Worm (Caenorhabditis elegans): ENCODE data around the gene pdf-1.

Gene pdf-1

DNA sequence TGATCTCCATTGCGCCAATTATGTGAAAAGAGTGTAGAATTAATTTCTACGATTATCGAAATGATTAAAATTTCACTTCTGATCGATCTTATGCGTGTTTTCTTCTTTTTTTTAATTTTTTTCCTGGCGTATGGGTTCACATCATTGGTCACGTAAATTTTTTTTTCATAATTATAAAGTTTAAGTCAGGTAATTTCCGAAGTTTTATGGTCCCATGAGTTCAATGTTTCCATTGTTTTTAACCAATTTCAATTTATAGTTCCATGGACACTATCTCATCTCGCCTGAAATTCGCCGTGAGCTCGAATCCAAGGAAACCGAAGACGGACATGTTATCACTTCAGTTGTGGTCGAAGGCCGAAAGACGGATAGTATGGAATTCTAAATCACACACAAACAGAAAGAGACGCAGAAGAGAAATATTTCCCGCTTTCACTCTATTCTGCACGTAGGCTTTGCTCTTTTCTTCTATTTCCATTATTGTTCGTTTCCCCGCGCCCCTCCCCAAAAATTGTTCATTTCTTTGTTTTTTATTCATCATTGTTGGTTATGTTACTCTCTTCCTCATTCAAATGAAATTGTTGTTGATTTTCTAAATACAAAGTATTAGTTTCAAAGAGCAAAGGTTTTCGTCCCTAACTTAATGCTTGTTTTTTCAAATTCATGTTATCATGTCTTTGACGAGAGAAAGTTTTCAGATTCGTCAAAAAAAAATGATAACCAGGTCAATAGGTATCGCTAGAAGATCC is 23.2 kb upstream of the pdf-1 start, which contains the start of the genes F57B9.8 and coq-2 (continued):
- TF ChIP-seq B0336.3 (GFP tag; IDR thresholded peaks at IDR 0.05), result no peak

DNA sequence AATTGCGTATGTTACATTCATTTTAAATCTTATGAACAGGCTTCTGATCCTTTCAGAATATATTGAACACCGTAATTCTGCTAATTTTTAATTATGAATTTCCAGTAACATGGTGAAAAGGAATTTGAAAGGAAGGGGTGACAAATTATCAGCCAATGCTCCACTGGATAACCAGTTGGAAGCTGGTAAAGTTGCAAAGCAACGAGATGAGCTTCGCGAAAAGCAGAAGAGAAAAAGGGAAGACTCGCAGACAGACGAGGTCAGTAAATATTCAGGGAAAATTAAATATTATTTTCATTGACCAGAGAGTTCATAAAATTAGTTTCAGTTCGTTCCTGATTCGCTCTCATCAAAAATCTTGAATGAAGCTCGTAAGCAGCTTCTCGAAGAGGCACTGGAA is 19.6 kb upstream of the pdf-1 start, which contains the start of gene byn-1:
byn-1 (plus strand) TSS at position 106 of the 400 bp plus-strand sequence.
- TF ChIP-seq nhr-27 (tag; optimal IDR thresholded peaks at IDR 0.05) (no peak), Y79H2A.3 (GFP tag; conservative IDR thresholded peaks at IDR 0.05) (no peak), hlh-12 (tag; optimal IDR thresholded peaks at IDR 0.05) (no peak), tbp1 (GFP tag; optimal IDR thresholded peaks at IDR 0.05) (no peak), ztf-22 (GFP tag; optimal IDR thresholded peaks at IDR 0.05) (no peak), lin-26 (GFP tag; IDR thresholded peaks at IDR 0.05) (no peak), dpl-1 (GFP tag; optimal IDR thresholded peaks at IDR 0.05) (no peak), athp-1 (tag; optimal IDR thresholded peaks at IDR 0.05) (peak; percentile 32), ceh-27 (GFP tag; optimal IDR thresholded peaks at IDR 0.05) (no peak), unc-62 (GFP tag; optimal IDR thresholded peaks at IDR 0.05) (no peak), aptf-3 (GFP tag; IDR thresholded peaks at IDR 0.05) (no peak), xnd-1 (tag; optimal IDR thresholded peaks at IDR 0.05) (no peak), nhr-179 (tag; optimal IDR thresholded peaks at IDR 0.05) (no peak), ekl-4 (GFP tag; IDR thresholded peaks at IDR 0.05) (no peak; the same call in 1 of the 2 replicates), mxl-1 (tag; optimal IDR thresholded peaks at IDR 0.05) (no peak), ama-1 (optimal IDR thresholded peaks at IDR 0.05) (no peak), ama-1 (GFP tag; optimal IDR thresholded peaks at IDR 0.05) (peak in 1 of 2 experiments; percentile 26), madf-6 (GFP tag; IDR thresholded peaks at IDR 0.05) (peak; percentile 56), B0336.3 (GFP tag; IDR thresholded peaks at IDR 0.05) (peak; percentile 82), zim-3 (tag; optimal IDR thresholded peaks at IDR 0.05) (no peak), nfya-2 (GFP tag; IDR thresholded peaks at IDR 0.05) (no peak), K12H6.12 (tag; optimal IDR thresholded peaks at IDR 0.05) (no peak), lin-40 (tag; optimal IDR thresholded peaks at IDR 0.05) (no peak), lin-54 (GFP tag; optimal IDR thresholded peaks at IDR 0.05) (peak; percentile 24), T07F8.4 (tag; optimal IDR thresholded peaks at IDR 0.05) (no peak), B0019.2 (GFP tag; conservative IDR thresholded peaks at IDR 0.05) (no peak), ztf-26 (tag; optimal IDR thresholded peaks at IDR 0.05) (no peak), T26A5.8 (tag; optimal IDR thresholded peaks at IDR 0.05) (no peak), snpc-3.4 (tag; optimal IDR thresholded peaks at IDR 0.05) (peak; percentile 32), mes-4 (tag; optimal IDR thresholded peaks at IDR 0.05) (no peak), ztf-25 (GFP tag; IDR thresholded peaks at IDR 0.05) (no peak), ets-4 (GFP tag; optimal IDR thresholded peaks at IDR 0.05) (no peak), pbrm-1 (GFP tag; IDR thresholded peaks at IDR 0.05) (no peak), lsy-27 (tag; optimal IDR thresholded peaks at IDR 0.05; ENCODE audit: borderline replicate concordance, insufficient read depth) (no peak), ceh-58 (GFP tag; IDR thresholded peaks at IDR 0.05) (no peak), F10E7.11 (tag; optimal IDR thresholded peaks at IDR 0.05) (no peak), egl-44 (GFP tag; IDR thresholded peaks at IDR 0.05) (no peak), rcor-1 (GFP tag; IDR thresholded peaks at IDR 0.05) (no peak), him-1 (tag; optimal IDR thresholded peaks at IDR 0.05) (no peak), ztf-3 (GFP tag; optimal IDR thresholded peaks at IDR 0.05) (no peak), F39B2.1 (GFP tag; IDR thresholded peaks at IDR 0.05) (no peak), egl-18 (GFP tag; IDR thresholded peaks at IDR 0.05) (no peak), Y53F4B.3 (GFP tag; IDR thresholded peaks at IDR 0.05) (no peak), hlh-26 (GFP tag; conservative IDR thresholded peaks at IDR 0.05) (no peak), somi-1 (GFP tag; optimal IDR thresholded peaks at IDR 0.05) (no peak), K11D2.4 (GFP tag; IDR thresholded peaks at IDR 0.05) (no peak), B0035.1 (tag; optimal IDR thresholded peaks at IDR 0.05) (no peak), ceh-91 (GFP tag; IDR thresholded peaks at IDR 0.05) (no peak)

All from whole organism, young adult.